Worm (Caenorhabditis elegans) whole organism, early embryonic: Measurements from ENCODE around the gene pigs-1.

Source experiments
- B0310.2 ChIP-seq: sonication (generic microtip); optimal IDR thresholded peaks from 2 replicates; lab custom pipeline; 2016; ENCODE audit warnings: mild to moderate bottlenecking, missing genetic modification characterization, missing compliant biosample characterization
- F13C5.2 ChIP-seq: sonication (generic microtip); optimal IDR thresholded peaks from 2 replicates; lab custom pipeline; 2017; ENCODE audit warnings: mild to moderate bottlenecking, missing genetic modification characterization, inconsistent platforms, missing compliant biosample characterization
- aly-1 ChIP-seq: sonication (generic microtip); optimal IDR thresholded peaks from 2 replicates; lab custom pipeline; 2016; ENCODE audit warnings: missing genetic modification characterization, missing compliant biosample characterization
- ama-1 ChIP-seq: fragments of 150-350 bp; optimal IDR thresholded peaks from 2 replicates; lab custom pipeline; 2014
- ceh-13 ChIP-seq: fragments of 200-800 bp; sonication (Bioruptor generic); optimal IDR thresholded peaks from 2 replicates; lab custom pipeline; 2018; ENCODE audit warnings: mild to moderate bottlenecking, missing genetic modification characterization, missing compliant biosample characterization
- ets-7 ChIP-seq: sonication (generic microtip); optimal IDR thresholded peaks from 2 replicates; lab custom pipeline; 2016; ENCODE audit warnings: missing genotype, missing genetic modification characterization, missing compliant biosample characterization
- flt-1 ChIP-seq: fragments of 200-800 bp; sonication (Bioruptor generic); IDR thresholded peaks from 2 replicates; pipeline ENCODE4 v1.3.6; 2022; ENCODE audit warnings: missing genetic modification characterization, missing compliant biosample characterization
- hmbx-1 ChIP-seq: sonication (generic microtip); optimal IDR thresholded peaks from 2 replicates; lab custom pipeline; 2016; ENCODE audit warnings: mild to moderate bottlenecking, missing genetic modification characterization, missing compliant biosample characterization
- hmg-4 ChIP-seq: fragments of 200-800 bp; sonication (Bioruptor generic); optimal IDR thresholded peaks from 2 replicates; lab custom pipeline; 2018; ENCODE audit warnings: mild to moderate bottlenecking, missing genetic modification characterization, missing compliant biosample characterization
- hnd-1 ChIP-seq: sonication (generic microtip); optimal IDR thresholded peaks from 2 replicates; lab custom pipeline; 2016; ENCODE audit warnings: missing genetic modification characterization, missing compliant biosample characterization
- pes-1 ChIP-seq: fragments of 200-800 bp; sonication (Bioruptor generic); IDR thresholded peaks from 2 replicates; pipeline ENCODE4 v1.3.6; 2022; ENCODE audit warnings: missing genetic modification reagents, missing genetic modification characterization, missing compliant biosample characterization
- scrt-1 ChIP-seq: fragments of 200-800 bp; sonication (Bioruptor generic); IDR thresholded peaks from 2 replicates; pipeline ENCODE4 v1.3.6; 2022; ENCODE audit warnings: missing genetic modification characterization, missing compliant biosample characterization
- tbx-37 ChIP-seq: fragments of 200-800 bp; sonication (Bioruptor generic); conservative IDR thresholded peaks from 2 replicates; pipeline ENCODE4 v1.3.6; 2022; ENCODE audit warnings: missing genetic modification reagents, missing genetic modification characterization, missing compliant biosample characterization
- tra-4 ChIP-seq: sonication (generic microtip); optimal IDR thresholded peaks from 2 replicates; lab custom pipeline; 2017; ENCODE audit warnings: missing genetic modification characterization, missing compliant biosample characterization

ce11 chrIV:10155475-10155874 is 6.6 kb upstream of the pigs-1 start, which contains the start of gene ttr-54:
- TF ChIP-seq ets-7 (tag; lab: Kevin White, UChicago) (no peak), ceh-13 (GFP tag; lab: Kevin White, UChicago) (no peak), ama-1 (no peak), flt-1 (GFP tag; lab: Robert Waterston, UW) (no peak), tra-4 (no peak), hnd-1 (tag; lab: Kevin White, UChicago) (no peak), hmbx-1 (tag; lab: Kevin White, UChicago) (no peak), B0310.2 (tag; lab: Kevin White, UChicago) (no peak), scrt-1 (GFP tag; lab: Robert Waterston, UW) (no peak), pes-1 (no peak), hmg-4 (no peak), aly-1 (tag; lab: Kevin White, UChicago) (no peak), tbx-37 (GFP tag; lab: Robert Waterston, UW) (no peak), F13C5.2 (tag; lab: Kevin White, UChicago) (no peak)
